Worm (Caenorhabditis elegans) whole organism, mixed stage, embryonic: Measurements from ENCODE around the gene T06D4.6.

Experiments used
- elt-1 ChIP-seq: sonication (generic microtip); optimal IDR thresholded peaks from 2 replicates; lab custom pipeline; 2017; ENCODE audit warnings: missing genetic modification characterization, mild to moderate bottlenecking, missing compliant biosample characterization, antibody characterized with exemption, moderate library complexity, borderline replicate concordance; ENCODE audit not compliant: insufficient read depth
- hlh-1 ChIP-seq: fragments of 150-350 bp; optimal IDR thresholded peaks from 2 replicates; lab custom pipeline; 2014; ENCODE audit warnings: missing biosample characterization, missing genetic modification reagents, missing genetic modification characterization
- lin-32 ChIP-seq: fragments of 200-800 bp; sonication (Bioruptor generic); optimal IDR thresholded peaks from 2 replicates; lab custom pipeline; 2018; ENCODE audit warnings: mild to moderate bottlenecking, missing genetic modification characterization, missing compliant biosample characterization
- nhr-237 ChIP-seq: fragments of 150-350 bp; optimal IDR thresholded peaks from 2 replicates; lab custom pipeline; 2014; ENCODE audit warnings: missing biosample characterization, missing genetic modification characterization
- nhr-76 ChIP-seq: sonication (generic microtip); optimal IDR thresholded peaks from 2 replicates; lab custom pipeline; 2017; ENCODE audit warnings: missing biosample characterization, missing genetic modification characterization
- snpc-4 ChIP-seq: fragments of 150-350 bp; optimal IDR thresholded peaks from 2 replicates; lab custom pipeline; 2014; ENCODE audit warnings: missing biosample characterization, missing genetic modification characterization

ce11 chrII:3387503-3387902 is at the start of gene T06D4.6:
- TF ChIP-seq lin-32 (GFP tag; lab: Kevin White, UChicago) = no peak
- TF ChIP-seq nhr-76 (tag; lab: Kevin White, UChicago) = no peak
- no peak for TF ChIP-seq hlh-1
- TF ChIP-seq nhr-237 (tag; lab: Kevin White, UChicago) = no peak
- TF ChIP-seq elt-1 (tag; lab: Kevin White, UChicago) = no peak
- TF ChIP-seq snpc-4 = no peak
